Worm (Caenorhabditis elegans): ENCODE data around the gene swsn-7.

The swsn-7 gene

DNA sequence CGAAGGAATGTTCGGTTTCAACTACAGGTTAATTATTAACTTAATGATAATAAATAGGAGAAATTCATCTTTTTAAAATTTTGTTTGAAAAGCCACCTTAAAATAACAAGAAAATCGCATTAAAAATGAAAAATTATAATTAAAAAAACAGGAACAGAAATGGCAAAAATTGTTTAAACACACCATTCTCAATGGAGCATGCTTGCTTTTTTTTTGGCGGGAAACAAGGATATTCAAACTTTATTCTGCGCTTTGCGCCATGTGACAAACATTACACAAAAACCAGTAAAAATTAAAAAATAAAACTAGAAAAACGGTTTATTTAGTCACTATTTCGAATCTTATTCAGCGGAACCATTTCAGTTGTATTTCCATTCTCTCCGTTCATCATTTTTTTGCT is 1.2 kb upstream of the swsn-7 start:
- TF ChIP-seq ceh-16 (tag; optimal IDR thresholded peaks at IDR 0.05) (no peak), nhr-237 (tag; optimal IDR thresholded peaks at IDR 0.05) (no peak), lin-39 (tag; optimal IDR thresholded peaks at IDR 0.05) (no peak), elt-2 (tag; optimal IDR thresholded peaks at IDR 0.05) (no peak), unc-62 (GFP tag; optimal IDR thresholded peaks at IDR 0.05) (no peak), nhr-11 (tag; optimal IDR thresholded peaks at IDR 0.05) (no peak), aly-2 (tag; optimal IDR thresholded peaks at IDR 0.05) (no peak), hmg-11 (tag; optimal IDR thresholded peaks at IDR 0.05) (no peak)

- no peak for TF ChIP-seq elt-3 (tag; optimal IDR thresholded peaks at IDR 0.05)
- TF ChIP-seq aly-2 (tag; optimal IDR thresholded peaks at IDR 0.05): no peak
- no peak for TF ChIP-seq ztf-11 (tag; optimal IDR thresholded peaks at IDR 0.05)
- TF ChIP-seq nhr-23 (tag; optimal IDR thresholded peaks at IDR 0.05): peak; percentile 70
- no peak for TF ChIP-seq eor-1 (tag; optimal IDR thresholded peaks at IDR 0.05)
- TF ChIP-seq nhr-25 (tag; optimal IDR thresholded peaks at IDR 0.05): peak; percentile 50
- TF ChIP-seq elt-1 (tag; optimal IDR thresholded peaks at IDR 0.05): no peak
- TF ChIP-seq egl-27 (tag; optimal IDR thresholded peaks at IDR 0.05): peak; percentile 79
- peak; percentile 77 for TF ChIP-seq tbx-2 (tag; optimal IDR thresholded peaks at IDR 0.05)
- TF ChIP-seq pha-4 (tag; optimal IDR thresholded peaks at IDR 0.05): peak; percentile 67
- TF ChIP-seq nhr-76 (tag; optimal IDR thresholded peaks at IDR 0.05): no peak
- peak; percentile 89 for TF ChIP-seq jun-1 (tag; optimal IDR thresholded peaks at IDR 0.05)
- peak; percentile 68 for TF ChIP-seq fkh-10 (GFP tag; optimal IDR thresholded peaks at IDR 0.05)
- peak; percentile 82 for TF ChIP-seq lsy-12 (tag; optimal IDR thresholded peaks at IDR 0.05)
- no peak for TF ChIP-seq unc-39 (tag; optimal IDR thresholded peaks at IDR 0.05)
- peak; percentile 60 for TF ChIP-seq skn-1 (tag; optimal IDR thresholded peaks at IDR 0.05)
- peak; percentile 78 for TF ChIP-seq ceh-28 (tag; optimal IDR thresholded peaks at IDR 0.05)
- peak; percentile 95 for TF ChIP-seq lin-15B (tag; optimal IDR thresholded peaks at IDR 0.05)
- peak; percentile 93 for TF ChIP-seq nfya-1 (tag; optimal IDR thresholded peaks at IDR 0.05; ENCODE audit: insufficient read depth)
- TF ChIP-seq unc-62 (GFP tag; optimal IDR thresholded peaks at IDR 0.05): peak; percentile 37
- TF ChIP-seq zag-1 (tag; optimal IDR thresholded peaks at IDR 0.05): no peak
- peak; percentile 19 for TF ChIP-seq nhr-11 (tag; optimal IDR thresholded peaks at IDR 0.05)
- no peak for TF ChIP-seq ztf-4 (tag; optimal IDR thresholded peaks at IDR 0.05)
- TF ChIP-seq elt-2 (tag; optimal IDR thresholded peaks at IDR 0.05): peak; percentile 88
- no peak for TF ChIP-seq ceh-9 (tag; optimal IDR thresholded peaks at IDR 0.05)
- TF ChIP-seq pqm-1 (tag; optimal IDR thresholded peaks at IDR 0.05): peak; percentile 45
- peak; percentile 43 for TF ChIP-seq ceh-82 (tag; optimal IDR thresholded peaks at IDR 0.05)
- TF ChIP-seq sea-2 (GFP tag; optimal IDR thresholded peaks at IDR 0.05): peak; percentile 5
- TF ChIP-seq lin-39 (tag; optimal IDR thresholded peaks at IDR 0.05): peak; percentile 91
- no peak for TF ChIP-seq fkh-2 (tag; optimal IDR thresholded peaks at IDR 0.05)
- peak; percentile 81 for TF ChIP-seq snpc-4 (tag; optimal IDR thresholded peaks at IDR 0.05)
- peak; percentile 36 for TF ChIP-seq fos-1 (tag; optimal IDR thresholded peaks at IDR 0.05)
- TF ChIP-seq hmg-11 (tag; optimal IDR thresholded peaks at IDR 0.05): peak; percentile 98
- no peak for TF ChIP-seq nhr-77 (tag; optimal IDR thresholded peaks at IDR 0.05)
- TF ChIP-seq egl-5 (tag; optimal IDR thresholded peaks at IDR 0.05): peak; percentile 35
- peak; percentile 18 for TF ChIP-seq mdl-1 (tag; optimal IDR thresholded peaks at IDR 0.05)
- TF ChIP-seq ama-1 (optimal IDR thresholded peaks at IDR 0.05): peak; percentile 59
- no peak for TF ChIP-seq nhr-12 (tag; optimal IDR thresholded peaks at IDR 0.05)
- TF ChIP-seq R02D3.7 (tag; optimal IDR thresholded peaks at IDR 0.05): peak; percentile 73
- no peak for TF ChIP-seq ZK546.5 (tag; optimal IDR thresholded peaks at IDR 0.05)
- no peak for TF ChIP-seq nhr-67 (tag; optimal IDR thresholded peaks at IDR 0.05)
- no peak for TF ChIP-seq daf-12 (tag; optimal IDR thresholded peaks at IDR 0.05)
- TF ChIP-seq nhr-237 (tag; optimal IDR thresholded peaks at IDR 0.05): no peak
- TF ChIP-seq ceh-16 (tag; optimal IDR thresholded peaks at IDR 0.05): no peak
- TF ChIP-seq nhr-43 (tag; optimal IDR thresholded peaks at IDR 0.05; ENCODE audit: poor library complexity, severe bottlenecking): peak; percentile 73
- TF ChIP-seq mml-1 (tag; optimal IDR thresholded peaks at IDR 0.05): no peak
- no peak for TF ChIP-seq nhr-28 (tag; optimal IDR thresholded peaks at IDR 0.05)
Measured at ce11 chrII:8028246-8028694, 707 bp upstream of the swsn-7 start.
